Worm (Caenorhabditis elegans) whole organism, late embryonic: ENCODE measurements around the gene str-121.

ENCODE experiments used
- ama-1 ChIP-seq: fragments of 150-350 bp; optimal IDR thresholded peaks from 2 replicates; lab custom pipeline; 2014
- ceh-22 ChIP-seq: sonication (generic microtip); optimal IDR thresholded peaks from 2 replicates; lab custom pipeline; 2017; ENCODE audit warnings: missing biosample characterization, missing genetic modification characterization
- fkh-10 ChIP-seq: fragments of 150-350 bp; optimal IDR thresholded peaks from 2 replicates; lab custom pipeline; 2014; ENCODE audit warnings: missing biosample characterization, missing genetic modification reagents, missing genetic modification characterization
- gmeb-2 ChIP-seq: sonication (generic microtip); optimal IDR thresholded peaks from 2 replicates; lab custom pipeline; 2016; ENCODE audit warnings: missing genetic modification characterization, inconsistent platforms, missing compliant biosample characterization
- nhr-11 ChIP-seq: fragments of 150-350 bp; optimal IDR thresholded peaks from 2 replicates; lab custom pipeline; 2014; ENCODE audit warnings: missing biosample characterization, missing genetic modification characterization
- npax-4 ChIP-seq: sonication (generic microtip); optimal IDR thresholded peaks from 2 replicates; lab custom pipeline; 2016; ENCODE audit warnings: missing genetic modification characterization, missing compliant biosample characterization
- rnt-1 ChIP-seq: sonication (generic microtip); optimal IDR thresholded peaks from 2 replicates; lab custom pipeline; 2016; ENCODE audit warnings: missing genetic modification characterization, missing compliant biosample characterization
- syd-9 ChIP-seq: sonication (generic microtip); optimal IDR thresholded peaks from 2 replicates; lab custom pipeline; 2016; ENCODE audit warnings: mild to moderate bottlenecking, missing genetic modification characterization, moderate library complexity, missing compliant biosample characterization

DNA sequence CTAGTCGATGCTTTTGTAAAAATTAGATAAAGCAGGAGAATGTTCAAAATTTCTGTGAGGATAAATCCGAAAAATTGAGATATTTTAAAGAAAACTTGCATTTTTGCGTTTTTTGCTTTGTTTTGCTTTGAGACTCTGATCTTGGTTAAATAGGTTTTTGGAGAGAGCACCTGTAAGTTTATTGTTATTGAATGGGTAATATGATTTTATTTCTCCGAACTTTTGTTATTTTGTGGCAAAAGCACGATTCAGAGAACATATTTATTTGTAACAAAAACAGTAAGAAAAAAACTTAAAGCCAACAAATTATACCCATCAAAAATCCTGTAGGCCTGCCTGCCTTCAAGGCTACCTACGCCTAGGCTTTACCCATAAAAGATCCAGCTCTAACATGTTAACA, at the start of gene str-121:
- TF ChIP-seq syd-9 (tag; lab: Kevin White, UChicago): no peak
- TF ChIP-seq fkh-10 (GFP tag; lab: Kevin White, UChicago): no peak
- TF ChIP-seq ama-1 (lab: Kevin White, UChicago): no peak
- TF ChIP-seq rnt-1 (tag; lab: Kevin White, UChicago): no peak
- TF ChIP-seq gmeb-2 (tag; lab: Kevin White, UChicago): no peak
- TF ChIP-seq ceh-22 (tag; lab: Kevin White, UChicago): no peak
- TF ChIP-seq nhr-11: no peak
- no peak for TF ChIP-seq npax-4 (tag; lab: Kevin White, UChicago)
